Worm (Caenorhabditis elegans) whole organism, early embryonic: ENCODE results near the gene Y102A5C.40.

Source experiments
- B0310.2 ChIP-seq: sonication (generic microtip); optimal IDR thresholded peaks from 2 replicates; lab custom pipeline; 2016; ENCODE audit warnings: mild to moderate bottlenecking, missing genetic modification characterization, missing compliant biosample characterization
- F13C5.2 ChIP-seq: sonication (generic microtip); optimal IDR thresholded peaks from 2 replicates; lab custom pipeline; 2017; ENCODE audit warnings: mild to moderate bottlenecking, missing genetic modification characterization, inconsistent platforms, missing compliant biosample characterization
- aly-1 ChIP-seq: sonication (generic microtip); optimal IDR thresholded peaks from 2 replicates; lab custom pipeline; 2016; ENCODE audit warnings: missing genetic modification characterization, missing compliant biosample characterization
- ama-1 ChIP-seq: fragments of 150-350 bp; optimal IDR thresholded peaks from 2 replicates; lab custom pipeline; 2014
- ceh-13 ChIP-seq: fragments of 200-800 bp; sonication (Bioruptor generic); optimal IDR thresholded peaks from 2 replicates; lab custom pipeline; 2018; ENCODE audit warnings: mild to moderate bottlenecking, missing genetic modification characterization, missing compliant biosample characterization
- ceh-36 ChIP-seq: sonication (generic microtip); optimal IDR thresholded peaks from 2 replicates; lab custom pipeline; 2016; ENCODE audit warnings: missing genetic modification characterization, inconsistent platforms, missing compliant biosample characterization
- ets-7 ChIP-seq: sonication (generic microtip); optimal IDR thresholded peaks from 2 replicates; lab custom pipeline; 2016; ENCODE audit warnings: missing genotype, missing genetic modification characterization, missing compliant biosample characterization
- flt-1 ChIP-seq: fragments of 200-800 bp; sonication (Bioruptor generic); IDR thresholded peaks from 2 replicates; pipeline ENCODE4 v1.3.6; 2022; ENCODE audit warnings: missing genetic modification characterization, missing compliant biosample characterization
- hmbx-1 ChIP-seq: sonication (generic microtip); optimal IDR thresholded peaks from 2 replicates; lab custom pipeline; 2016; ENCODE audit warnings: mild to moderate bottlenecking, missing genetic modification characterization, missing compliant biosample characterization
- hmg-4 ChIP-seq: fragments of 200-800 bp; sonication (Bioruptor generic); optimal IDR thresholded peaks from 2 replicates; lab custom pipeline; 2018; ENCODE audit warnings: mild to moderate bottlenecking, missing genetic modification characterization, missing compliant biosample characterization
- hnd-1 ChIP-seq: sonication (generic microtip); optimal IDR thresholded peaks from 2 replicates; lab custom pipeline; 2016; ENCODE audit warnings: missing genetic modification characterization, missing compliant biosample characterization
- pes-1 ChIP-seq: fragments of 200-800 bp; sonication (Bioruptor generic); IDR thresholded peaks from 2 replicates; pipeline ENCODE4 v1.3.6; 2022; ENCODE audit warnings: missing genetic modification reagents, missing genetic modification characterization, missing compliant biosample characterization
- scrt-1 ChIP-seq: fragments of 200-800 bp; sonication (Bioruptor generic); IDR thresholded peaks from 2 replicates; pipeline ENCODE4 v1.3.6; 2022; ENCODE audit warnings: missing genetic modification characterization, missing compliant biosample characterization
- sea-1 ChIP-seq: fragments of 200-800 bp; sonication (Bioruptor generic); conservative IDR thresholded peaks from 2 replicates; pipeline ENCODE4 v1.3.6; 2022; ENCODE audit warnings: missing genetic modification characterization, missing compliant biosample characterization
- tbx-11 ChIP-seq: fragments of 200-800 bp; sonication (Bioruptor generic); IDR thresholded peaks from 2 replicates; pipeline ENCODE4 v1.3.6; 2022; ENCODE audit warnings: missing genetic modification characterization, missing compliant biosample characterization
- tbx-37 ChIP-seq: fragments of 200-800 bp; sonication (Bioruptor generic); conservative IDR thresholded peaks from 2 replicates; pipeline ENCODE4 v1.3.6; 2022; ENCODE audit warnings: missing genetic modification reagents, missing genetic modification characterization, missing compliant biosample characterization
- tra-4 ChIP-seq: sonication (generic microtip); optimal IDR thresholded peaks from 2 replicates; lab custom pipeline; 2017; ENCODE audit warnings: missing genetic modification characterization, missing compliant biosample characterization

The Y102A5C.40 gene

DNA sequence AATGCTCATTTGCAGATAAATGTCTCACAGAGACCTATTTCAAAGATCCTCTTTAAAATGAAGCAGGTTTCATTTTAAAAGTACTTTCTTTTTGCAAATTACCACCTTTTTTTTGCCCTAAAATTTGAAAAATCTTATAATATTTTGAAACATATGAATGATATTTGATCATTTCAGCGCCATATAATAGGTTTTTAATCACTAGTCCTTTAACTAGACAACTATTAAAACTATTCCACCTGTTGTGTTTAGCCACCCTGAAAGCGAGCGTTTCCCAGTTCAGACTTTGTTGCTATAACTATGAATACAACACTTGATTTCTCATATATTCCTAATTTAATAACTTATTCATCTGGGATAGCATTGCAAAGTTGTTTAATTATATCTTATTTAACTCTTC, 4.8 kb upstream of the Y102A5C.40 start, which contains the start of gene srz-95:
Gene srz-95, plus strand, starts transcription at position 301 of the 400 bp plus-strand sequence.
- no peak for TF ChIP-seq ets-7 (tag; lab: Kevin White, UChicago)
- no peak for TF ChIP-seq hmg-4 (GFP tag; lab: Kevin White, UChicago)
- no peak for TF ChIP-seq F13C5.2 (tag; lab: Kevin White, UChicago)
- TF ChIP-seq hnd-1 (tag; lab: Kevin White, UChicago), result no peak
- TF ChIP-seq tra-4, result no peak
- TF ChIP-seq pes-1 (GFP tag; lab: Robert Waterston, UW), result no peak
- no peak for TF ChIP-seq tbx-11
- no peak for TF ChIP-seq tbx-37 (GFP tag; lab: Robert Waterston, UW)
- TF ChIP-seq sea-1, result no peak
- no peak for TF ChIP-seq scrt-1 (GFP tag; lab: Robert Waterston, UW)
- no peak for TF ChIP-seq hmbx-1

DNA sequence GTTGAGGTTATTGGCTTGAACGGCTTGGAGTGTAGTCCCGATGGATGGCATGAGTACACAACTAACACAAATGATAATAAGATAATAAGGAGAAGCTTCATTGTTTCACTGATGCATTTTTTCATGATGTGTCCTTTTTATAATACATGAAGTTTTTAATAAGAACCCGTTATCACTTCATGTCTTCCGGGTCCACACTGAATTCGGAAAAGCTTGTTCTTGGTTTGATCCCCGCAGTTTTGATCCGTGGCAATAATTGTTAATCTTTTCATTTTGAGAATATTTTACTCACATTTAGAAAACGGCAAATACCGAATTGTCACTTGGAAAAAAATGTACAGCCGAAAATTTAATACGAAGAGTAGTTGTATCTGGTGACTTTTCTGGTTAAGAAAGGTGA, 1.7 kb upstream of the Y102A5C.40 start, which contains the start of gene Y102A5C.27:
Gene Y102A5C.27, minus strand, starts transcription at position 101 of the 400 bp plus-strand sequence.
- TF ChIP-seq sea-1 (no peak), tra-4 (no peak), ceh-36 (no peak), ceh-13 (GFP tag; lab: Kevin White, UChicago) (no peak), pes-1 (GFP tag; lab: Robert Waterston, UW) (no peak), ama-1 (lab: Kevin White, UChicago) (no peak), tbx-37 (GFP tag; lab: Robert Waterston, UW) (no peak), scrt-1 (GFP tag; lab: Robert Waterston, UW) (no peak), F13C5.2 (tag; lab: Kevin White, UChicago) (no peak), hmbx-1 (no peak), flt-1 (GFP tag; lab: Robert Waterston, UW) (no peak), hnd-1 (tag; lab: Kevin White, UChicago) (no peak), B0310.2 (tag; lab: Kevin White, UChicago) (no peak), tbx-11 (no peak)

DNA sequence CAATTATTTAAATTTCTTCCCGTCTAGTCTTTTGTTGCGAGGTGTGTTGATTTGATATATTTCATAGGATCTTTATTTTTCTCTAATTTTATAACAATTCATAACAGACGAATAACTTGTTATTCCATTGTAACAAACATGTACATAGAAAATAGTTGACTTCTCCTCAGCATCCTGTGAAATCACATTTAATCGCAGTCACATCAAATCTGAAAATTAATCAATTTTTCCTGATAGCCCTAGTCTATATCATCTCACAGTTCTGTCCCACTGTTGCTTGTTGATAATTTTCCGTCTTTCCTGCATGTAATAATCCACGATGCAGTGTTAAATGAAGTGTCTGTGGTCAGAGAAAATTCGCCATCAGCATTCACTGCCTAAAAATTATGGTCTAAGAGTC, 848 bp upstream of the Y102A5C.40 start:
- no peak for TF ChIP-seq F13C5.2 (tag; lab: Kevin White, UChicago)
- no peak for TF ChIP-seq tra-4
- TF ChIP-seq B0310.2 (tag; lab: Kevin White, UChicago), result no peak
- TF ChIP-seq pes-1 (GFP tag; lab: Robert Waterston, UW), result no peak
- no peak for TF ChIP-seq ceh-36
- TF ChIP-seq hnd-1 (tag; lab: Kevin White, UChicago), result no peak
- no peak for TF ChIP-seq ceh-13 (GFP tag; lab: Kevin White, UChicago)
- TF ChIP-seq scrt-1 (GFP tag; lab: Robert Waterston, UW), result no peak

DNA sequence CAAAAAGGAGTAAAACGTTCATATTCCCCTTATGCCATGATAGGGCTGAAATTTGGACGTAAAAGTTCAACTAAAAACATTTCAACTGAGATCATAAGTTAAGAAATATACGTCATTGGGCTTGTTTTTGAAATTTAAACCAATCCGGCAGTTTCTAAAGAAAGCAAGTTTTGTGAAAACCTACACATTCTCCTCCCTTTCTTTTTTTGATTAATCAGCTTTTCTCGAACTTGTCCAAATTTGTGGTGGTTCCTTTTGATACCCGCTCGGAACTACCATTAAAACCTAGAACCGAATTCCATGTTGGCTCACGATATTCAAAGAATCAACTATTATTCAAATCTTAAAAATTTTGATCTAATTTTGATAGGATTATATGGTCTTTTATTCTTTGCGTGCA, 6.6 kb downstream of the Y102A5C.40 start, which contains the start of gene srz-54:
Gene srz-54, plus strand, starts transcription at position 301 of the 400 bp plus-strand sequence.
- TF ChIP-seq F13C5.2 (tag; lab: Kevin White, UChicago) (no peak), ceh-36 (no peak), tbx-37 (GFP tag; lab: Robert Waterston, UW) (no peak), ets-7 (tag; lab: Kevin White, UChicago) (no peak), scrt-1 (GFP tag; lab: Robert Waterston, UW) (no peak), ama-1 (lab: Kevin White, UChicago) (no peak), ceh-13 (GFP tag; lab: Kevin White, UChicago) (no peak), B0310.2 (tag; lab: Kevin White, UChicago) (no peak), flt-1 (GFP tag; lab: Robert Waterston, UW) (no peak), aly-1 (tag; lab: Kevin White, UChicago) (no peak), hmg-4 (GFP tag; lab: Kevin White, UChicago) (no peak), sea-1 (no peak), hnd-1 (tag; lab: Kevin White, UChicago) (no peak)

DNA sequence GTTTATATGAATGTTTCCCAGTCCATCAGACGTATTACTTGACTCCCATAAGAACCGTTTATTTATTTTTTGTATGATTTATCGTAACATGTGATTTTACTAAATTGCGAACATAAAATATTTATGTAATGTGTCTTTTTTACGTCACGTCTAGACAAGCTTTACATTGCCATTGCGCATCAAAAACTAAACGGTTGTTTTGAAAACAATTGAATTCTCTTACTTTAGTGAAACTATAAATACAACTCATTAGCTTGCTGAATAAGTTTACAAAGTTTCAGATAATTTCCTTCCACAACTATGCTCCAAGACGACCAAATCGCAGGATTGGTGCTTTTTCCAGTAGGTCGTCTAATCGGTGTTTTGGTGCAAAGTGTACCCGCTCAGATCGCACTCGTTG, 12.0 kb downstream of the Y102A5C.40 start, which contains the start of gene srx-54:
Gene srx-54, plus strand, starts transcription at position 301 of the 400 bp plus-strand sequence.
- TF ChIP-seq B0310.2 (tag; lab: Kevin White, UChicago) (no peak), sea-1 (no peak)

DNA sequence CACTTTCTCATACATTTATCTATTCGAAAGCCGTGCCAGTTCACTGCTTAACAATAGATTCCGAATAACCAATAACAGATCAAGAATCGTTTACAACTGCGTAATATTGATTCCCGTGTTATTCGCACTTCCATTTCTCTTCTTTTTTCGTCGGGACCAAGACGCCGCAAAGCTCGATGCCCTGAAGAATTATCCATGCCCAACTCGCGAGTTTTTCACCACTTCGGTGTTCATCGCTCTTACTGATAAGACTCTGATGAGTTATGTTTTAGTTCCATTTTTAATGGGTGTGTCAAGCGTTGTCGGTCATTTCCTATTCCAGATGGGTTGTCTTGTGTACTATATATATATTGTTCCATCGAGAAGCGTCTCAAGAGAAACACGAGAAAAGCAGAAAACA, 13.6 kb downstream of the Y102A5C.40 start:
- TF ChIP-seq ama-1 (lab: Kevin White, UChicago) (no peak), B0310.2 (tag; lab: Kevin White, UChicago) (no peak), sea-1 (no peak), flt-1 (GFP tag; lab: Robert Waterston, UW) (no peak), hmbx-1 (no peak), ets-7 (tag; lab: Kevin White, UChicago) (no peak)

- TF ChIP-seq hmbx-1, result no peak
- TF ChIP-seq pes-1 (GFP tag; lab: Robert Waterston, UW), result no peak
- TF ChIP-seq sea-1, result no peak
- no peak for TF ChIP-seq scrt-1 (GFP tag; lab: Robert Waterston, UW)
- TF ChIP-seq tra-4, result no peak
Observed at ce11 chrV:16972134-16972533, 14.8 kb downstream of the Y102A5C.40 start, which contains the start of gene srh-119. TSS of gene srh-119 (plus strand) at chrV:16972434.

DNA sequence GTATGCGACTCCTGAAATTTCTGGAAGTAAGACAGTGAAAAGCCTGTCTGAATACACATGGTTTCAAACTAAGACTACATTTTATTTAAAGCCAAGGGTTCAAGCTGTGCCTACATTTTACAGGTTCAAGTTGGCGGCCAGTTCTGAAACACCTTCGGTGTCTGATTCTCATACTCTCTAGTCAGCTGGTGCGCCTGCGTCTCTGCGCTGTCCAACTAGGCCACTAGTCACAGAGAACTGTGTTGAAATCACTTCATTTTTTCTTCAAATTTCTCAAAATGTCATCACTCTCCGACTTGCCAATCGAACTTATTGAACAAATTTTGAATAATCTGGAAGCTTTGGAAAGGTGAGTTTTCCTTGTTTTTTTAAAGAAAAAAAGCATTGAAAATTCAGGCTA, 20.3 kb downstream of the Y102A5C.40 start, which contains the start of gene fbxa-90:
Gene fbxa-90, plus strand, starts transcription at position 179 of the 400 bp plus-strand sequence.
- TF ChIP-seq pes-1 (GFP tag; lab: Robert Waterston, UW) (no peak), ama-1 (lab: Kevin White, UChicago) (no peak), ets-7 (tag; lab: Kevin White, UChicago) (no peak), sea-1 (no peak), aly-1 (tag; lab: Kevin White, UChicago) (no peak), scrt-1 (GFP tag; lab: Robert Waterston, UW) (no peak), hmg-4 (GFP tag; lab: Kevin White, UChicago) (no peak)
